Worm (Caenorhabditis elegans) whole organism, midembryonic: Measurements from ENCODE around the gene Y71H2B.11.
"Not testable (repeated sequence)": the region's sequence is repeated elsewhere in the genome, so short reads cannot be mapped to it uniquely, and the experiment has no call there.

Source experiments
- T22C8.4 ChIP-seq: fragments of 200-800 bp; sonication (Bioruptor generic); IDR thresholded peaks from 2 replicates; pipeline ENCODE4 v1.3.6; 2022; ENCODE audit warnings: missing genetic modification characterization, missing compliant biosample characterization
- cog-1 ChIP-seq: sonication (generic microtip); optimal IDR thresholded peaks from 2 replicates; lab custom pipeline; 2016; ENCODE audit warnings: missing genetic modification characterization, missing compliant biosample characterization
- flt-1 ChIP-seq: fragments of 200-800 bp; sonication (Bioruptor generic); IDR thresholded peaks from 2 replicates; pipeline ENCODE4 v1.3.6; 2022; ENCODE audit warnings: missing genetic modification characterization, missing compliant biosample characterization
- klf-2 ChIP-seq: fragments of 200-800 bp; sonication (Bioruptor generic); conservative IDR thresholded peaks from 2 replicates; pipeline ENCODE4 v1.3.6; 2022; ENCODE audit warnings: missing genetic modification reagents, missing genetic modification characterization, missing compliant biosample characterization
- med-1 ChIP-seq: sonication (generic microtip); optimal IDR thresholded peaks from 2 replicates; lab custom pipeline; 2017; ENCODE audit warnings: missing genetic modification characterization, mild to moderate bottlenecking, missing compliant biosample characterization, antibody characterized with exemption, missing genetic modification reagents; ENCODE audit not compliant: insufficient read depth
- ref-1 ChIP-seq: fragments of 200-800 bp; sonication (Bioruptor generic); conservative IDR thresholded peaks from 2 replicates; pipeline ENCODE4 v1.3.6; 2022; ENCODE audit warnings: missing genetic modification reagents, missing genetic modification characterization, missing compliant biosample characterization
- tab-1 ChIP-seq: fragments of 200-800 bp; sonication (Bioruptor generic); IDR thresholded peaks from 2 replicates; pipeline ENCODE4 v1.3.6; 2022; ENCODE audit warnings: missing genetic modification characterization, missing compliant biosample characterization
- ztf-23 ChIP-seq: fragments of 200-800 bp; sonication (Bioruptor generic); IDR thresholded peaks from 2 replicates; pipeline ENCODE4 v1.3.6; 2022; ENCODE audit warnings: missing genetic modification reagents, missing genetic modification characterization, missing compliant biosample characterization
- ztf-29 ChIP-seq: fragments of 200-800 bp; sonication (Bioruptor generic); IDR thresholded peaks from 2 replicates; pipeline ENCODE4 v1.3.6; 2022; ENCODE audit warnings: missing genetic modification reagents, missing genetic modification characterization, missing compliant biosample characterization

Gene Y71H2B.11

ce11 chrIII:2603671-2604070 is at the start of gene Y71H2B.11:
Y71H2B.11 (plus strand) TSS chrIII:2603971.
- TF ChIP-seq tab-1 (GFP tag; lab: Robert Waterston, UW) (no peak), klf-2 (GFP tag; lab: Robert Waterston, UW) (no peak), ref-1 (no peak), ztf-23 (GFP tag; lab: Robert Waterston, UW) (no peak), ztf-29 (GFP tag; lab: Robert Waterston, UW) (no peak), med-1 (GFP tag; lab: Kevin White, UChicago) (no peak), cog-1 (tag; lab: Kevin White, UChicago) (no peak), T22C8.4 (GFP tag; lab: Robert Waterston, UW) (no peak), flt-1 (GFP tag; lab: Robert Waterston, UW) (no peak)

- TF ChIP-seq flt-1 (GFP tag; lab: Robert Waterston, UW) (no peak), ref-1 (no peak; the same call in 1 of the 2 replicates), ztf-23 (GFP tag; lab: Robert Waterston, UW) (no peak), klf-2 (GFP tag; lab: Robert Waterston, UW) (no peak), tab-1 (GFP tag; lab: Robert Waterston, UW) (no peak), T22C8.4 (GFP tag; lab: Robert Waterston, UW) (no peak), cog-1 (tag; lab: Kevin White, UChicago) (no peak), ztf-29 (GFP tag; lab: Robert Waterston, UW) (no peak), med-1 (GFP tag; lab: Kevin White, UChicago) (no peak)
Measured at ce11 chrIII:2560763-2561162, 43.0 kb upstream of the Y71H2B.11 start.

- TF ChIP-seq T22C8.4 (GFP tag; lab: Robert Waterston, UW) (no peak), ztf-29 (GFP tag; lab: Robert Waterston, UW) (no peak), cog-1 (tag; lab: Kevin White, UChicago) (no peak), ztf-23 (GFP tag; lab: Robert Waterston, UW) (no peak), flt-1 (GFP tag; lab: Robert Waterston, UW) (no peak), klf-2 (GFP tag; lab: Robert Waterston, UW) (no peak), med-1 (GFP tag; lab: Kevin White, UChicago) (no peak), tab-1 (GFP tag; lab: Robert Waterston, UW) (no peak), ref-1 (no peak)
Measured at ce11 chrIII:2561410-2561809, 42.4 kb upstream of the Y71H2B.11 start, which contains the start of gene nhr-239. nhr-239 (plus strand) TSS chrIII:2561710.

ce11 chrIII:2563033-2563656 is 40.6 kb upstream of the Y71H2B.11 start:
- TF ChIP-seq cog-1 (tag; lab: Kevin White, UChicago): no peak
- no peak for TF ChIP-seq med-1 (GFP tag; lab: Kevin White, UChicago)
- no peak for TF ChIP-seq klf-2 (GFP tag; lab: Robert Waterston, UW)
- TF ChIP-seq flt-1 (GFP tag; lab: Robert Waterston, UW): no peak
- TF ChIP-seq T22C8.4 (GFP tag; lab: Robert Waterston, UW): no peak
- TF ChIP-seq ztf-23 (GFP tag; lab: Robert Waterston, UW): no peak
- no peak for TF ChIP-seq ref-1
- TF ChIP-seq ztf-29 (GFP tag; lab: Robert Waterston, UW): no peak
- no peak for TF ChIP-seq tab-1 (GFP tag; lab: Robert Waterston, UW)

- not testable (repeated sequence) for TF ChIP-seq ref-1; klf-2 (GFP tag; lab: Robert Waterston, UW); tab-1 (GFP tag; lab: Robert Waterston, UW)
Measured at ce11 chrIII:2563883-2564282, 39.9 kb upstream of the Y71H2B.11 start, which contains the start of gene Y54F10AM.11. Y54F10AM.11 (minus strand) TSS chrIII:2563983.

ce11 chrIII:2571447-2571846 is 32.3 kb upstream of the Y71H2B.11 start, which contains the start of gene Y54F10AR.2:
Y54F10AR.2 (minus strand) TSS chrIII:2571547.
- TF ChIP-seq ref-1: no peak

ce11 chrIII:2572421-2572820 is 31.4 kb upstream of the Y71H2B.11 start:
- TF ChIP-seq ref-1: no peak
- TF ChIP-seq tab-1 (GFP tag; lab: Robert Waterston, UW): no peak
- TF ChIP-seq med-1 (GFP tag; lab: Kevin White, UChicago): no peak
- TF ChIP-seq flt-1 (GFP tag; lab: Robert Waterston, UW): no peak
- TF ChIP-seq klf-2 (GFP tag; lab: Robert Waterston, UW): no peak
- TF ChIP-seq ztf-29 (GFP tag; lab: Robert Waterston, UW): no peak
- no peak for TF ChIP-seq cog-1 (tag; lab: Kevin White, UChicago)
- TF ChIP-seq T22C8.4 (GFP tag; lab: Robert Waterston, UW): no peak
- TF ChIP-seq ztf-23 (GFP tag; lab: Robert Waterston, UW): no peak

- TF ChIP-seq T22C8.4 (GFP tag; lab: Robert Waterston, UW): no peak
- TF ChIP-seq klf-2 (GFP tag; lab: Robert Waterston, UW): no peak
- TF ChIP-seq tab-1 (GFP tag; lab: Robert Waterston, UW): no peak
- no peak for TF ChIP-seq ztf-23 (GFP tag; lab: Robert Waterston, UW)
- TF ChIP-seq flt-1 (GFP tag; lab: Robert Waterston, UW): no peak
- TF ChIP-seq ref-1: no peak
- TF ChIP-seq med-1 (GFP tag; lab: Kevin White, UChicago): no peak
- no peak for TF ChIP-seq ztf-29 (GFP tag; lab: Robert Waterston, UW)
- TF ChIP-seq cog-1 (tag; lab: Kevin White, UChicago): no peak
Measured at ce11 chrIII:2575635-2576164, 28.1 kb upstream of the Y71H2B.11 start, which contains the start of gene Y54F10AR.1. Y54F10AR.1 (minus strand) TSS chrIII:2575685.
